Worm (Caenorhabditis elegans) whole organism, L3 larva: ENCODE measurements around the gene mam-7.

Experiments
- R02D3.7 ChIP-seq: fragments of 150-350 bp; optimal IDR thresholded peaks from 2 replicates; lab custom pipeline; 2014; ENCODE audit warnings: missing biosample characterization, missing genetic modification characterization
- ZK546.5 ChIP-seq: sonication (generic microtip); optimal IDR thresholded peaks from 2 replicates; lab custom pipeline; 2017; ENCODE audit warnings: missing biosample characterization, missing genetic modification characterization
- aly-2 ChIP-seq: fragments of 150-350 bp; optimal IDR thresholded peaks from 2 replicates; lab custom pipeline; 2014; ENCODE audit warnings: missing biosample characterization, missing genetic modification characterization
- ama-1 ChIP-seq: fragments of 150-350 bp; optimal IDR thresholded peaks from 2 replicates; lab custom pipeline; 2018
- ceh-16 ChIP-seq: sonication (generic microtip); optimal IDR thresholded peaks from 2 replicates; lab custom pipeline; 2017; ENCODE audit warnings: missing biosample characterization, missing genetic modification characterization
- ceh-28 ChIP-seq: fragments of 150-350 bp; optimal IDR thresholded peaks from 2 replicates; lab custom pipeline; 2014; ENCODE audit warnings: missing biosample characterization, missing genetic modification reagents, missing genetic modification characterization
- ceh-82 ChIP-seq: fragments of 150-350 bp; optimal IDR thresholded peaks from 2 replicates; lab custom pipeline; 2014; ENCODE audit warnings: missing biosample characterization, missing genetic modification characterization
- ceh-9 ChIP-seq: sonication (generic microtip); optimal IDR thresholded peaks from 2 replicates; lab custom pipeline; 2018; ENCODE audit warnings: missing biosample characterization, missing genetic modification characterization
- daf-12 ChIP-seq: fragments of 150-350 bp; optimal IDR thresholded peaks from 2 replicates; lab custom pipeline; 2014; ENCODE audit warnings: missing biosample characterization, missing genetic modification reagents, missing genetic modification characterization
- egl-27 ChIP-seq: sonication (generic microtip); optimal IDR thresholded peaks from 4 replicates; lab custom pipeline; 2017; ENCODE audit warnings: missing biosample characterization, missing genetic modification reagents, missing genetic modification characterization
- egl-5 ChIP-seq: fragments of 150-350 bp; optimal IDR thresholded peaks from 2 replicates; lab custom pipeline; 2017; ENCODE audit warnings: missing biosample characterization, missing genetic modification reagents, missing genetic modification characterization, inconsistent platforms
- elt-1 ChIP-seq: fragments of 150-350 bp; optimal IDR thresholded peaks from 2 replicates; lab custom pipeline; 2014; ENCODE audit warnings: missing biosample characterization, missing genetic modification characterization
- elt-2 ChIP-seq: sonication (generic microtip); optimal IDR thresholded peaks from 2 replicates; lab custom pipeline; 2016; ENCODE audit warnings: missing genetic modification reagents, mild to moderate bottlenecking, missing genetic modification characterization, missing compliant biosample characterization
- elt-3 ChIP-seq, 3 experiments: fragments of 150-350 bp in 1 of 3; sonication (generic microtip) in 2 of 3; optimal IDR thresholded peaks; 2 replicates in 2 of 3; 4 replicates in 1 of 3; lab custom pipeline; 2014 to 2017; ENCODE audit warnings: missing biosample characterization in 3 of 3, missing genetic modification characterization in 3 of 3
- eor-1 ChIP-seq, 2 experiments: fragments of 150-350 bp; optimal IDR thresholded peaks; 2 replicates each; lab custom pipeline; 2014 to 2018; ENCODE audit warnings: missing biosample characterization in 2 of 2, missing genetic modification characterization in 2 of 2
- fkh-10 ChIP-seq: sonication (generic microtip); optimal IDR thresholded peaks from 2 replicates; lab custom pipeline; 2017; ENCODE audit warnings: missing biosample characterization, missing genetic modification reagents, missing genetic modification characterization
- fos-1 ChIP-seq: fragments of 150-350 bp; optimal IDR thresholded peaks from 2 replicates; lab custom pipeline; 2014; ENCODE audit warnings: missing biosample characterization, missing genetic modification characterization
- hmg-11 ChIP-seq: sonication (generic microtip); optimal IDR thresholded peaks from 2 replicates; lab custom pipeline; 2016; ENCODE audit warnings: missing genetic modification characterization, missing compliant biosample characterization
- jun-1 ChIP-seq: fragments of 150-350 bp; optimal IDR thresholded peaks from 2 replicates; lab custom pipeline; 2014; ENCODE audit warnings: missing biosample characterization, missing genetic modification reagents, missing genetic modification characterization
- lin-15B ChIP-seq: fragments of 150-350 bp; optimal IDR thresholded peaks from 2 replicates; lab custom pipeline; 2014; ENCODE audit warnings: missing biosample characterization, missing genetic modification characterization
- lin-39 ChIP-seq: fragments of 150-350 bp; optimal IDR thresholded peaks from 2 replicates; lab custom pipeline; 2018; ENCODE audit warnings: missing biosample characterization, missing genetic modification reagents, missing genetic modification characterization
- lsy-12 ChIP-seq: sonication (generic microtip); optimal IDR thresholded peaks from 2 replicates; lab custom pipeline; 2016; ENCODE audit warnings: mild to moderate bottlenecking, missing genetic modification characterization, missing compliant biosample characterization
- mdl-1 ChIP-seq: fragments of 150-350 bp; optimal IDR thresholded peaks from 2 replicates; lab custom pipeline; 2014; ENCODE audit warnings: missing biosample characterization, missing genetic modification characterization
- mml-1 ChIP-seq: fragments of 150-350 bp; sonication (generic microtip); optimal IDR thresholded peaks from 3 replicates; lab custom pipeline; 2014; ENCODE audit warnings: missing biosample characterization, missing genetic modification characterization
- nfya-1 ChIP-seq: sonication (generic microtip); optimal IDR thresholded peaks from 2 replicates; lab custom pipeline; 2017; ENCODE audit warnings: missing genetic modification characterization, mild to moderate bottlenecking, missing compliant biosample characterization, antibody characterized with exemption, moderate library complexity; ENCODE audit not compliant: insufficient read depth
- nhr-11 ChIP-seq: fragments of 150-350 bp; optimal IDR thresholded peaks from 2 replicates; lab custom pipeline; 2014; ENCODE audit warnings: missing biosample characterization, missing genetic modification characterization
- nhr-12 ChIP-seq: fragments of 150-350 bp; optimal IDR thresholded peaks from 2 replicates; lab custom pipeline; 2014; ENCODE audit warnings: missing biosample characterization, missing genetic modification characterization
- nhr-23 ChIP-seq: fragments of 150-350 bp; optimal IDR thresholded peaks from 2 replicates; lab custom pipeline; 2014; ENCODE audit warnings: missing biosample characterization, missing genetic modification reagents, missing genetic modification characterization
- nhr-237 ChIP-seq: fragments of 150-350 bp; optimal IDR thresholded peaks from 2 replicates; lab custom pipeline; 2014; ENCODE audit warnings: missing biosample characterization, missing genetic modification characterization
- nhr-25 ChIP-seq: sonication (generic microtip); optimal IDR thresholded peaks from 2 replicates; lab custom pipeline; 2017; ENCODE audit warnings: missing biosample characterization, missing genetic modification characterization
- nhr-28 ChIP-seq: fragments of 150-350 bp; optimal IDR thresholded peaks from 2 replicates; lab custom pipeline; 2014; ENCODE audit warnings: missing biosample characterization, missing genetic modification characterization
- nhr-43 ChIP-seq: sonication (generic microtip); optimal IDR thresholded peaks from 2 replicates; lab custom pipeline; 2016; ENCODE audit warnings: mild to moderate bottlenecking, missing genetic modification characterization, missing compliant biosample characterization; ENCODE audit not compliant: poor library complexity, severe bottlenecking
- nhr-67 ChIP-seq: fragments of 150-350 bp; optimal IDR thresholded peaks from 2 replicates; lab custom pipeline; 2014; ENCODE audit warnings: missing biosample characterization, missing genetic modification characterization
- nhr-76 ChIP-seq: fragments of 150-350 bp; sonication (generic microtip); optimal IDR thresholded peaks from 5 replicates; lab custom pipeline; 2014; ENCODE audit warnings: missing biosample characterization, missing genetic modification characterization
- nhr-77 ChIP-seq: fragments of 150-350 bp; optimal IDR thresholded peaks from 2 replicates; lab custom pipeline; 2014; ENCODE audit warnings: missing biosample characterization, missing genetic modification characterization
- pha-4 ChIP-seq: fragments of 150-350 bp; optimal IDR thresholded peaks from 2 replicates; lab custom pipeline; 2014; ENCODE audit warnings: missing biosample characterization, missing genetic modification reagents, missing genetic modification characterization
- pqm-1 ChIP-seq: fragments of 150-350 bp; optimal IDR thresholded peaks from 2 replicates; lab custom pipeline; 2017; ENCODE audit warnings: missing biosample characterization, missing genetic modification characterization, inconsistent platforms
- sea-2 ChIP-seq: fragments of 150-350 bp; sonication (generic microtip); optimal IDR thresholded peaks from 4 replicates; lab custom pipeline; 2014; ENCODE audit warnings: missing biosample characterization, missing genetic modification reagents, missing genetic modification characterization
- skn-1 ChIP-seq: fragments of 150-350 bp; optimal IDR thresholded peaks from 2 replicates; lab custom pipeline; 2014; ENCODE audit warnings: missing biosample characterization, missing genetic modification characterization
- snpc-4 ChIP-seq: fragments of 150-350 bp; optimal IDR thresholded peaks from 2 replicates; lab custom pipeline; 2014; ENCODE audit warnings: missing biosample characterization, missing genetic modification characterization
- tbx-2 ChIP-seq: sonication (generic microtip); optimal IDR thresholded peaks from 2 replicates; lab custom pipeline; 2016; ENCODE audit warnings: mild to moderate bottlenecking, missing genetic modification characterization, missing compliant biosample characterization
- unc-39 ChIP-seq: sonication (generic microtip); optimal IDR thresholded peaks from 4 replicates; lab custom pipeline; 2017; ENCODE audit warnings: missing biosample characterization, missing genetic modification characterization
- unc-62 ChIP-seq: fragments of 150-350 bp; sonication (generic microtip); optimal IDR thresholded peaks from 4 replicates; lab custom pipeline; 2014; ENCODE audit warnings: missing biosample characterization, missing genetic modification reagents, missing genetic modification characterization
- zag-1 ChIP-seq: fragments of 150-350 bp; optimal IDR thresholded peaks from 2 replicates; lab custom pipeline; 2014; ENCODE audit warnings: missing biosample characterization, missing genetic modification characterization
- ztf-11 ChIP-seq: fragments of 150-350 bp; optimal IDR thresholded peaks from 2 replicates; lab custom pipeline; 2014; ENCODE audit warnings: missing biosample characterization, missing genetic modification characterization
- ztf-4 ChIP-seq: fragments of 150-350 bp; optimal IDR thresholded peaks from 2 replicates; lab custom pipeline; 2014; ENCODE audit warnings: missing biosample characterization, missing genetic modification characterization

mam-7 gene

DNA sequence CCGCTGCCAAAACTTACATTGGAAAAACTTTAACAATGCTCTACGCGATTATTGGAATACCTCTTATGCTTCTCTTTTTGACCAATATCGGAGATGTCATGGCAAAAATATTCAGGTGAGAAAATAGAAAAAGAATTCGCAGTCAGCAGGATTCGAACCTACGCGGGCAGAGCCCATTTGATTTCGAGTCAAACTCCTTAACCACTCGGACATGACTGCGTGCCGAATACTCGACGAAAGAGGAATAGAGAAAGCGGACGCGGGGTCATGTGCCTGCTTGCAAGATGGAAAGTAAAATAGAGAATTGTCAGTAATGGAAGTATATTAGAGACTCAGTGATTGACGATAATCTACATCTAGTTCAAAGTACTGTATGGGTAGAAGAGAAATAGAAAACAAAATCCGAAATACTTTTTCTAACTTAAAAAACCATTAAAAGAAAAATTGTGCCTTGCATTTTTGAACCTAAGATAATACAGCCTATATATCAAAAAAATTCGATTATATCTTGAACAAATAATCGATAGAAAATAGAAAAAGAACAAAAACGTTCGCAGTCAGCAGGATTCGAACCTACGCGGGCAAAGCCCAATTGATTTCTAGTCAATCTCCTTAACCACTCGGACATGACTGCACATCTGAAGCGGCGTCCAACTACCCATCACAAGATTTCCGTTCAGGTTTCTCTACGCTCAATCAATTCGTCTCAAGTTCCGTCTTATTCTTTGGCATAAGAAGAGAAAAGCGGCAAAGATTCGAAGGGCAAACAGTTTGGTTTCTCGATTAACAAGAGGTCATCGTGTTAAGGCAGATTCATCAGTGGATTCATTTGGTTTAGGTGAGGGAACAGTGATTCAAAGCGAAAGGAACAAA lies 31.2 kb upstream of the mam-7 start:
- peak; percentile 19 for TF ChIP-seq nhr-25 (tag; lab: Kevin White, UChicago)
- TF ChIP-seq ceh-28 (tag; lab: Kevin White, UChicago), result no peak
- TF ChIP-seq jun-1 (tag; lab: Kevin White, UChicago), result peak; percentile 71
- TF ChIP-seq ceh-16 (tag; lab: Kevin White, UChicago), result no peak
- TF ChIP-seq pqm-1 (tag; lab: Kevin White, UChicago), result peak; percentile 15
- TF ChIP-seq mml-1 (tag; lab: Kevin White, UChicago), result no peak
- peak; percentile 50 for TF ChIP-seq pha-4 (tag; lab: Kevin White, UChicago)
- TF ChIP-seq lsy-12, result peak; percentile 72
- TF ChIP-seq unc-62 (GFP tag; lab: Kevin White, UChicago), result no peak
- TF ChIP-seq eor-1 (tag; optimal IDR thresholded peaks at IDR 0.05; lab: Kevin White, UChicago), result no peak
- peak; percentile 47 for TF ChIP-seq nfya-1 (tag; lab: Kevin White, UChicago)
- peak; percentile 9 for TF ChIP-seq snpc-4 (tag; lab: Kevin White, UChicago)
- TF ChIP-seq hmg-11 (tag; lab: Kevin White, UChicago), result peak; percentile 53
- TF ChIP-seq nhr-237 (tag; lab: Kevin White, UChicago), result no peak
- TF ChIP-seq daf-12 (tag; lab: Kevin White, UChicago), result no peak
- no peak for TF ChIP-seq ztf-4
- peak; percentile 26 for TF ChIP-seq nhr-43 (tag; lab: Kevin White, UChicago)
- no peak for TF ChIP-seq nhr-11 (tag; lab: Kevin White, UChicago)
- peak; percentile 4 for TF ChIP-seq ceh-82
- TF ChIP-seq nhr-12 (tag; lab: Kevin White, UChicago), result no peak
- no peak for TF ChIP-seq fkh-10 (GFP tag; lab: Kevin White, UChicago)
- TF ChIP-seq elt-3 (tag; optimal IDR thresholded peaks at IDR 0.05; lab: Kevin White, UChicago), result peak in 1 of 3 experiments; percentile 38
- no peak for TF ChIP-seq ztf-11 (tag; lab: Kevin White, UChicago)
- TF ChIP-seq zag-1 (tag; lab: Kevin White, UChicago), result no peak
- peak; percentile 62 for TF ChIP-seq egl-5 (tag; lab: Kevin White, UChicago)
- TF ChIP-seq nhr-76 (tag; lab: Kevin White, UChicago), result no peak
- TF ChIP-seq elt-2 (tag; lab: Kevin White, UChicago), result peak; percentile 36
- peak; percentile 20 for TF ChIP-seq tbx-2 (tag; lab: Kevin White, UChicago)
- TF ChIP-seq ZK546.5 (tag; lab: Kevin White, UChicago), result no peak
- no peak for TF ChIP-seq sea-2 (GFP tag; lab: Kevin White, UChicago)
- no peak for TF ChIP-seq fos-1 (tag; lab: Kevin White, UChicago)
- TF ChIP-seq nhr-77 (tag; lab: Kevin White, UChicago), result no peak
- TF ChIP-seq aly-2 (tag; lab: Kevin White, UChicago), result no peak
- TF ChIP-seq elt-1, result no peak
- peak; percentile 10 for TF ChIP-seq lin-15B (tag; lab: Kevin White, UChicago)
- no peak for TF ChIP-seq ceh-9 (tag; lab: Kevin White, UChicago)
- TF ChIP-seq lin-39 (tag; lab: Kevin White, UChicago), result peak; percentile 58
- TF ChIP-seq nhr-23 (tag; lab: Kevin White, UChicago), result no peak
- no peak for TF ChIP-seq nhr-28 (tag; lab: Kevin White, UChicago)
- no peak for TF ChIP-seq nhr-67
- no peak for TF ChIP-seq mdl-1 (tag; lab: Kevin White, UChicago)
- TF ChIP-seq ama-1 (lab: Kevin White, UChicago), result no peak
- no peak for TF ChIP-seq unc-39 (tag; lab: Kevin White, UChicago)
- TF ChIP-seq skn-1 (tag; lab: Kevin White, UChicago), result peak; percentile 46
- no peak for TF ChIP-seq egl-27 (tag; lab: Kevin White, UChicago)
- no peak for TF ChIP-seq R02D3.7
